Worm (Caenorhabditis elegans) whole organism, L1 larva: ENCODE data around the gene col-81.

Source experiments
- C04F5.9 ChIP-seq: sonication (generic microtip); optimal IDR thresholded peaks from 2 replicates; lab custom pipeline; 2016; ENCODE audit warnings: missing genetic modification characterization, missing compliant biosample characterization
- C34B4.2 ChIP-seq: sonication (generic microtip); optimal IDR thresholded peaks from 2 replicates; lab custom pipeline; 2017; ENCODE audit warnings: mild to moderate bottlenecking, missing genetic modification characterization, missing compliant biosample characterization
- F16B12.6 ChIP-seq: fragments of 150-350 bp; optimal IDR thresholded peaks from 2 replicates; lab custom pipeline; 2014; ENCODE audit warnings: missing biosample characterization, missing genetic modification characterization
- Y116A8C.19 ChIP-seq: sonication (generic microtip); optimal IDR thresholded peaks from 2 replicates; lab custom pipeline; 2016; ENCODE audit warnings: missing compliant biosample characterization, missing genetic modification characterization, borderline replicate concordance
- alr-1 ChIP-seq: fragments of 200-800 bp; sonication (Bioruptor generic); optimal IDR thresholded peaks from 2 replicates; lab custom pipeline; 2018; ENCODE audit warnings: borderline replicate concordance, mild to moderate bottlenecking, missing genetic modification characterization, missing compliant biosample characterization
- aly-2 ChIP-seq: fragments of 150-350 bp; optimal IDR thresholded peaks from 2 replicates; lab custom pipeline; 2014; ENCODE audit warnings: missing biosample characterization, missing genetic modification characterization
- ceh-63 ChIP-seq: fragments of 200-800 bp; sonication (Bioruptor generic); optimal IDR thresholded peaks from 2 replicates; lab custom pipeline; 2018; ENCODE audit warnings: mild to moderate bottlenecking, missing genetic modification characterization, missing compliant biosample characterization
- ceh-82 ChIP-seq, 3 experiments: fragments of 150-350 bp in 1 of 3; sonication (generic microtip) in 2 of 3; optimal IDR thresholded peaks; 2 replicates each; lab custom pipeline; 2014 to 2017; ENCODE audit warnings: missing biosample characterization in 3 of 3, missing genetic modification characterization in 3 of 3
- ceh-88 ChIP-seq: fragments of 200-800 bp; sonication (Bioruptor generic); IDR thresholded peaks from 2 replicates; pipeline ENCODE4 v1.3.6; 2022; ENCODE audit warnings: missing genetic modification characterization, missing compliant biosample characterization
- ces-1 ChIP-seq: fragments of 150-350 bp; optimal IDR thresholded peaks from 2 replicates; lab custom pipeline; 2014; ENCODE audit warnings: missing biosample characterization, missing genetic modification reagents, missing genetic modification characterization
- dpl-1 ChIP-seq, 3 experiments: fragments of 150-350 bp in 2 of 3; sonication (generic microtip) in 1 of 3; optimal IDR thresholded peaks; 2 replicates each; lab custom pipeline; 2014 to 2017; ENCODE audit warnings: missing biosample characterization in 3 of 3, missing genetic modification characterization in 3 of 3, missing genetic modification reagents in 3 of 3
- efl-1 ChIP-seq, 4 experiments: fragments of 150-350 bp; optimal IDR thresholded peaks in 3 of 4; peaks in 1 of 4; 1 replicate in 1 of 4; 2 replicates in 3 of 4; lab custom pipeline; 2014; ENCODE audit warnings: missing biosample characterization in 2 of 4, missing genetic modification characterization in 2 of 4, missing genetic modification reagents in 2 of 4
- egl-27 ChIP-seq, 2 experiments: fragments of 150-350 bp in 1 of 2; sonication (generic microtip); optimal IDR thresholded peaks; 3 replicates each; lab custom pipeline; 2017 to 2018; ENCODE audit warnings: missing biosample characterization in 2 of 2, missing genetic modification characterization in 2 of 2, missing genetic modification reagents in 2 of 2
- ets-5 ChIP-seq: fragments of 200-800 bp; sonication (Bioruptor generic); IDR thresholded peaks from 2 replicates; pipeline ENCODE4 v1.3.6; 2022; ENCODE audit warnings: missing genetic modification characterization, missing compliant biosample characterization
- fkh-8 ChIP-seq: sonication (generic microtip); optimal IDR thresholded peaks from 2 replicates; lab custom pipeline; 2016; ENCODE audit warnings: mild to moderate bottlenecking, missing genetic modification characterization, missing compliant biosample characterization
- grh-1 ChIP-seq: fragments of 200-800 bp; sonication (Bioruptor generic); IDR thresholded peaks from 2 replicates; pipeline ENCODE4 v1.3.6; 2022; ENCODE audit warnings: missing genetic modification reagents, missing genetic modification characterization, missing compliant biosample characterization
- hlh-17 ChIP-seq: fragments of 200-800 bp; sonication (Bioruptor generic); optimal IDR thresholded peaks from 2 replicates; lab custom pipeline; 2018; ENCODE audit warnings: missing genetic modification characterization, mild to moderate bottlenecking, missing compliant biosample characterization, moderate library complexity, borderline replicate concordance
- hlh-4 ChIP-seq: sonication (generic microtip); optimal IDR thresholded peaks from 2 replicates; lab custom pipeline; 2016; ENCODE audit warnings: mild to moderate bottlenecking, missing genetic modification characterization, missing compliant biosample characterization
- hpl-2 ChIP-seq: fragments of 150-350 bp; optimal IDR thresholded peaks from 2 replicates; lab custom pipeline; 2014; ENCODE audit warnings: missing biosample characterization, missing genetic modification reagents, missing genetic modification characterization
- irx-1 ChIP-seq: sonication (generic microtip); optimal IDR thresholded peaks from 2 replicates; lab custom pipeline; 2016; ENCODE audit warnings: missing genetic modification characterization, missing compliant biosample characterization
- lin-13 ChIP-seq: fragments of 150-350 bp; optimal IDR thresholded peaks from 2 replicates; lab custom pipeline; 2014; ENCODE audit warnings: missing biosample characterization, missing genetic modification reagents, missing genetic modification characterization
- lin-35 ChIP-seq, 2 experiments: fragments of 150-350 bp; optimal IDR thresholded peaks; 2 replicates each; lab custom pipeline; 2014; ENCODE audit warnings: missing biosample characterization in 2 of 2, missing genetic modification characterization in 2 of 2, missing genetic modification reagents in 2 of 2
- lir-3 ChIP-seq: sonication (generic microtip); optimal IDR thresholded peaks from 2 replicates; lab custom pipeline; 2016; ENCODE audit warnings: mild to moderate bottlenecking, missing genetic modification characterization, moderate library complexity, missing compliant biosample characterization; ENCODE audit not compliant: poor library complexity
- mef-2 ChIP-seq: fragments of 150-350 bp; optimal IDR thresholded peaks from 2 replicates; lab custom pipeline; 2014; ENCODE audit warnings: missing biosample characterization, missing genetic modification characterization
- mep-1 ChIP-seq: fragments of 150-350 bp; optimal IDR thresholded peaks from 2 replicates; lab custom pipeline; 2014; ENCODE audit warnings: missing biosample characterization, missing genetic modification characterization
- nhr-11 ChIP-seq: fragments of 150-350 bp; optimal IDR thresholded peaks from 2 replicates; lab custom pipeline; 2014; ENCODE audit warnings: missing biosample characterization, missing genetic modification characterization
- nhr-12 ChIP-seq: sonication (generic microtip); optimal IDR thresholded peaks from 2 replicates; lab custom pipeline; 2017; ENCODE audit warnings: missing biosample characterization, missing genetic modification characterization
- nhr-19 ChIP-seq: fragments of 200-800 bp; sonication (Bioruptor generic); conservative IDR thresholded peaks from 2 replicates; pipeline ENCODE4 v1.3.6; 2022; ENCODE audit warnings: missing genetic modification characterization, missing compliant biosample characterization
- nhr-28 ChIP-seq: fragments of 150-350 bp; optimal IDR thresholded peaks from 2 replicates; lab custom pipeline; 2014; ENCODE audit warnings: missing biosample characterization, missing genetic modification characterization
- nhr-90 ChIP-seq: sonication (generic microtip); optimal IDR thresholded peaks from 2 replicates; lab custom pipeline; 2016; ENCODE audit warnings: mild to moderate bottlenecking, missing genetic modification characterization, missing compliant biosample characterization; ENCODE audit not compliant: poor library complexity
- pax-3 ChIP-seq: fragments of 200-800 bp; sonication (Bioruptor generic); optimal IDR thresholded peaks from 2 replicates; lab custom pipeline; 2018; ENCODE audit warnings: mild to moderate bottlenecking, missing genetic modification characterization, moderate library complexity, missing compliant biosample characterization
- skn-1 ChIP-seq: fragments of 150-350 bp; optimal IDR thresholded peaks from 2 replicates; lab custom pipeline; 2014; ENCODE audit warnings: missing biosample characterization, missing genetic modification characterization
- snpc-4 ChIP-seq: fragments of 150-350 bp; optimal IDR thresholded peaks from 2 replicates; lab custom pipeline; 2014; ENCODE audit warnings: missing biosample characterization, missing genetic modification characterization
- sox-4 ChIP-seq: sonication (generic microtip); optimal IDR thresholded peaks from 2 replicates; lab custom pipeline; 2016; ENCODE audit warnings: missing genetic modification characterization, missing compliant biosample characterization
- sptf-1 ChIP-seq: fragments of 150-350 bp; optimal IDR thresholded peaks from 2 replicates; lab custom pipeline; 2014; ENCODE audit warnings: missing biosample characterization, missing genetic modification characterization
- sup-37 ChIP-seq: fragments of 200-800 bp; sonication (Bioruptor generic); optimal IDR thresholded peaks from 2 replicates; lab custom pipeline; 2018; ENCODE audit warnings: mild to moderate bottlenecking, missing genetic modification characterization, missing compliant biosample characterization
- tbx-2 ChIP-seq: sonication (generic microtip); optimal IDR thresholded peaks from 2 replicates; lab custom pipeline; 2016; ENCODE audit warnings: missing genetic modification characterization, missing compliant biosample characterization
- tlp-1 ChIP-seq: fragments of 150-350 bp; optimal IDR thresholded peaks from 2 replicates; lab custom pipeline; 2014; ENCODE audit warnings: missing biosample characterization, missing genetic modification characterization
- unc-30 ChIP-seq: sonication (generic microtip); optimal IDR thresholded peaks from 2 replicates; lab custom pipeline; 2017; ENCODE audit warnings: missing biosample characterization, missing genetic modification characterization
- unc-62 ChIP-seq: fragments of 150-350 bp; optimal IDR thresholded peaks from 2 replicates; lab custom pipeline; 2014; ENCODE audit warnings: missing biosample characterization, missing genetic modification reagents, missing genetic modification characterization
- unc-86 ChIP-seq: sonication (generic microtip); optimal IDR thresholded peaks from 2 replicates; lab custom pipeline; 2016; ENCODE audit warnings: missing genetic modification characterization, missing compliant biosample characterization
- unc-98 ChIP-seq: fragments of 200-800 bp; sonication (Bioruptor generic); IDR thresholded peaks from 2 replicates; pipeline ENCODE4 v1.3.6; 2022; ENCODE audit warnings: missing genetic modification characterization, missing compliant biosample characterization
- vab-15 ChIP-seq: sonication (generic microtip); optimal IDR thresholded peaks from 2 replicates; lab custom pipeline; 2017; ENCODE audit warnings: missing genotype, mild to moderate bottlenecking, missing genetic modification characterization, missing compliant biosample characterization
- ztf-4 ChIP-seq: fragments of 150-350 bp; optimal IDR thresholded peaks from 2 replicates; lab custom pipeline; 2014; ENCODE audit warnings: missing biosample characterization, missing genetic modification characterization

col-81 gene

ce11 chrII:11049876-11050275, 36.3 kb upstream of the col-81 start, which contains the start of the genes sdhd-1 and ilkp-1 (continued):
- TF ChIP-seq sptf-1 (tag; lab: Kevin White, UChicago) (no peak), grh-1 (GFP tag; lab: Robert Waterston, UW) (no peak), mep-1 (tag; lab: Kevin White, UChicago) (peak; percentile 69), sup-37 (GFP tag; lab: Kevin White, UChicago) (no peak), nhr-12 (tag; lab: Kevin White, UChicago) (no peak), Y116A8C.19 (no peak), ztf-4 (tag; lab: Kevin White, UChicago) (no peak), ets-5 (no peak), aly-2 (tag; lab: Kevin White, UChicago) (no peak), nhr-28 (tag; lab: Kevin White, UChicago) (no peak), snpc-4 (tag; lab: Kevin White, UChicago) (no peak), sox-4 (tag; lab: Kevin White, UChicago) (no peak), ceh-63 (GFP tag; lab: Kevin White, UChicago) (no peak), unc-98 (GFP tag; lab: Robert Waterston, UW) (no peak), unc-62 (GFP tag; lab: Kevin White, UChicago) (no peak), dpl-1 (GFP tag; optimal IDR thresholded peaks at IDR 0.05; lab: Kevin White, UChicago) (peak; percentile 74 to 86 (median 77)), alr-1 (tag; lab: Kevin White, UChicago) (no peak), skn-1 (tag; lab: Kevin White, UChicago) (peak; percentile 32), ces-1 (no peak), tbx-2 (tag; lab: Kevin White, UChicago) (peak; percentile 30), fkh-8 (tag; lab: Kevin White, UChicago) (no peak), pax-3 (tag; lab: Kevin White, UChicago) (no peak), nhr-19 (GFP tag; lab: Robert Waterston, UW) (no peak), hlh-17 (no peak), C34B4.2 (tag; lab: Kevin White, UChicago) (no peak), lir-3 (tag; lab: Kevin White, UChicago) (peak; percentile 31), irx-1 (tag; lab: Kevin White, UChicago) (no peak), nhr-11 (tag; lab: Kevin White, UChicago) (no peak), C04F5.9 (tag; lab: Kevin White, UChicago) (no peak), F16B12.6 (no peak), hlh-4 (no peak)

ce11 chrII:11048930-11049329, 35.4 kb upstream of the col-81 start, which contains the start of gene F33A8.4:
Gene F33A8.4, minus strand, starts transcription at chrII:11049030.
- no peak for TF ChIP-seq mef-2 (tag; lab: Kevin White, UChicago)
- TF ChIP-seq unc-30 (tag; lab: Kevin White, UChicago), result no peak
- TF ChIP-seq tlp-1 (tag; lab: Kevin White, UChicago), result no peak
- no peak for TF ChIP-seq lin-35 (GFP tag; optimal IDR thresholded peaks at IDR 0.05; lab: Kevin White, UChicago)
- TF ChIP-seq lin-13 (GFP tag; lab: Kevin White, UChicago), result no peak
- TF ChIP-seq nhr-90 (tag; lab: Kevin White, UChicago), result no peak
- TF ChIP-seq efl-1 (optimal IDR thresholded peaks at IDR 0.05; lab: Kevin White, UChicago), result no peak
- TF ChIP-seq efl-1 (GFP tag; optimal IDR thresholded peaks at IDR 0.05 in 1 of 2; lab: Kevin White, UChicago), result no peak
- no peak for TF ChIP-seq ztf-4 (tag; lab: Kevin White, UChicago)
- no peak for TF ChIP-seq C04F5.9 (tag; lab: Kevin White, UChicago)

ce11 chrII:11045872-11046271, 32.3 kb upstream of the col-81 start, which contains the start of gene col-83:
Gene col-83, minus strand, starts transcription at chrII:11045972.
- TF ChIP-seq unc-98 (GFP tag; lab: Robert Waterston, UW), result no peak
- no peak for TF ChIP-seq snpc-4 (tag; lab: Kevin White, UChicago)
- no peak for TF ChIP-seq unc-86 (tag; lab: Kevin White, UChicago)
- no peak for TF ChIP-seq ceh-82 (tag; optimal IDR thresholded peaks at IDR 0.05; lab: Kevin White, UChicago)
- no peak for TF ChIP-seq fkh-8 (tag; lab: Kevin White, UChicago)
- TF ChIP-seq grh-1 (GFP tag; lab: Robert Waterston, UW), result no peak
- TF ChIP-seq egl-27 (tag; optimal IDR thresholded peaks at IDR 0.05; lab: Kevin White, UChicago), result no peak
- TF ChIP-seq C34B4.2 (tag; lab: Kevin White, UChicago), result no peak
- no peak for TF ChIP-seq vab-15 (tag; lab: Kevin White, UChicago)
- no peak for TF ChIP-seq nhr-28 (tag; lab: Kevin White, UChicago)
- TF ChIP-seq ceh-88, result no peak
- no peak for TF ChIP-seq hpl-2 (GFP tag; lab: Kevin White, UChicago)
- TF ChIP-seq ets-5, result no peak
- no peak for TF ChIP-seq ztf-4 (tag; lab: Kevin White, UChicago)
- TF ChIP-seq ceh-63 (GFP tag; lab: Kevin White, UChicago), result no peak
- no peak for TF ChIP-seq pax-3 (tag; lab: Kevin White, UChicago)
- no peak for TF ChIP-seq lin-13 (GFP tag; lab: Kevin White, UChicago)
- TF ChIP-seq aly-2 (tag; lab: Kevin White, UChicago), result no peak
